Fruit fly (Drosophila melanogaster): Measurements from ENCODE around the gene frc.

Gene frc

DNA sequence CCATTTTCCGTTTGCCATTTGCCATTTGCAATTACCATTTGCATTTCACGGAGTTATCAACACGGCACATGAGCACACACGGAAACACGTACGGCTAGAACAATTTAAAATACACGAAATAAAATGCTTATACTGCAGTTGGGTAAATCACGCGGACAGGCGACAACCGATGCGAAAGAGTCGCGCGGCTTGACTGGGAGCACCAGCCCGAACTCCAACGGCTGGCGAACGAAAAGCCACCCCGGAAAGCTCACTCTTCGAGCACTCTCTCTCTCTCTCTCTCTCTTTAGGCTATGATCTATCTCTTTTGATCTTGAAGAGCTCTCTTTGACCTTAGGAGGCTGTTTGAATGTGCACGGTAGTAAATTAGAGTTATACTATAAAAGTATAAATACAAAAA lies 11.7 kb downstream of the frc start, which contains the start of gene blot (continued):
- TF ChIP-seq sens (GFP tag) (no peak), D (optimal IDR thresholded peaks at IDR 0.05) (no peak), D (GFP tag; optimal IDR thresholded peaks at IDR 0.05) (no peak), scrt (GFP tag; optimal IDR thresholded peaks at IDR 0.05) (no peak), Tbp (GFP tag; optimal IDR thresholded peaks at IDR 0.05) (no peak), cad (GFP tag; optimal IDR thresholded peaks at IDR 0.05) (no peak), CG34224 (GFP tag; IDR thresholded peaks at IDR 0.05; ENCODE audit: partially characterized antibody) (peak; percentile 23; the same call in 1 of the 3 replicates), Oli (tag; optimal IDR thresholded peaks at IDR 0.05) (no peak), btn (GFP tag; optimal IDR thresholded peaks at IDR 0.05) (no peak), CG15269 (tag; optimal IDR thresholded peaks at IDR 0.05) (no peak), CG3847 (GFP tag; IDR thresholded peaks at IDR 0.05) (no peak), Nf-YC (tag; optimal IDR thresholded peaks at IDR 0.05) (no peak), Opbp (GFP tag; IDR thresholded peaks at IDR 0.05; ENCODE audit: partially characterized antibody) (0 out of 3 replicates have a peak, but pooled peaks have one; percentile 27), CG6791 (GFP tag; IDR thresholded peaks at IDR 0.05; ENCODE audit: partially characterized antibody) (0 out of 3 replicates have a peak, but pooled peaks have one; percentile 52), CG10979 (tag; optimal IDR thresholded peaks at IDR 0.05) (no peak), al (GFP tag; IDR thresholded peaks at IDR 0.05) (no peak), D19B (GFP tag; optimal IDR thresholded peaks at IDR 0.05) (no peak), fd96Cb (tag; optimal IDR thresholded peaks at IDR 0.05) (no peak), cas (GFP tag; IDR thresholded peaks at IDR 0.05) (no peak), tll (GFP tag; optimal IDR thresholded peaks at IDR 0.05) (no peak), CG30403 (GFP tag; optimal IDR thresholded peaks at IDR 0.05) (no peak), pzg (GFP tag; optimal IDR thresholded peaks at IDR 0.05) (no peak), p53 (GFP tag; optimal IDR thresholded peaks at IDR 0.05) (no peak), rib (GFP tag; IDR thresholded peaks at IDR 0.05) (no peak), exex (tag; optimal IDR thresholded peaks at IDR 0.05) (no peak), CG1792 (GFP tag; optimal IDR thresholded peaks at IDR 0.05) (no peak), ssp (GFP tag; IDR thresholded peaks at IDR 0.05) (no peak), fd64A (GFP tag; optimal IDR thresholded peaks at IDR 0.05) (no peak), CG17328 (GFP tag; IDR thresholded peaks at IDR 0.05) (0 out of 2 replicates have a peak, but pooled peaks have one; percentile 44), z (GFP tag; IDR thresholded peaks at IDR 0.05) (0 out of 3 replicates have a peak, but pooled peaks have one; percentile 34), Eip74EF (GFP tag; optimal IDR thresholded peaks at IDR 0.05) (no peak), zen2 (GFP tag; IDR thresholded peaks at IDR 0.05; ENCODE audit: partially characterized antibody) (peak; percentile 34; the same call in 2 of the 3 replicates), B-H2 (GFP tag; optimal IDR thresholded peaks at IDR 0.05) (peak; percentile 12), otp (GFP tag; IDR thresholded peaks at IDR 0.05) (peak; percentile 34; the same call in 1 of the 3 replicates), stc (GFP tag; IDR thresholded peaks at IDR 0.05) (0 out of 2 replicates have a peak, but pooled peaks have one; percentile 16), Hr3 (GFP tag; optimal IDR thresholded peaks at IDR 0.05) (no peak), bcd (GFP tag; optimal IDR thresholded peaks at IDR 0.05) (no peak), pan (optimal IDR thresholded peaks at IDR 0.05) (no peak), pan (GFP tag; optimal IDR thresholded peaks at IDR 0.05 in 1 of 2, IDR thresholded peaks at IDR 0.05 in 1 of 2) (peak in 1 of 2 experiments; percentile 11), Fer2 (tag; optimal IDR thresholded peaks at IDR 0.05) (no peak), CG18262 (tag; optimal IDR thresholded peaks at IDR 0.05) (no peak), ranshi (GFP tag; IDR thresholded peaks at IDR 0.05) (peak; percentile 22; the same call in 1 of the 2 replicates), org-1 (GFP tag; optimal IDR thresholded peaks at IDR 0.05) (no peak), CG18764 (GFP tag; optimal IDR thresholded peaks at IDR 0.05) (no peak), amos (GFP tag; IDR thresholded peaks at IDR 0.05; ENCODE audit: partially characterized antibody) (peak; percentile 13; the same call in 1 of the 2 replicates), Neu2 (GFP tag; optimal IDR thresholded peaks at IDR 0.05; ENCODE audit: borderline replicate concordance) (no peak), Hr78 (GFP tag; optimal IDR thresholded peaks at IDR 0.05) (peak in 1 of 2 experiments; percentile 12), nom (GFP tag; optimal IDR thresholded peaks at IDR 0.05) (peak; percentile 52), CG17829 (tag; optimal IDR thresholded peaks at IDR 0.05) (no peak), Gug (GFP tag; IDR thresholded peaks at IDR 0.05) (no peak)
